Fruit fly (Drosophila melanogaster) whole organism, prepupa: Measurements from ENCODE around the gene SCAR.
A peak's percentile ranks its signal among the peaks of the same experiment; 100 is the strongest.

Experiments used
- CG10669 ChIP-seq: fragments of 200-800 bp; sonication (Bioruptor generic); optimal IDR thresholded peaks from 3 replicates; lab custom pipeline; 2018; ENCODE audit warnings: missing biosample characterization, mild to moderate bottlenecking, missing genetic modification characterization, moderate library complexity
- CG1621 ChIP-seq: fragments of 200-800 bp; sonication (Bioruptor generic); optimal IDR thresholded peaks from 3 replicates; lab custom pipeline; 2018; ENCODE audit warnings: missing biosample characterization, mild to moderate bottlenecking, missing genetic modification characterization
- CG3032 ChIP-seq: fragments of 200-800 bp; optimal IDR thresholded peaks from 2 replicates; lab custom pipeline; 2019; ENCODE audit warnings: missing biosample characterization, mild to moderate bottlenecking, missing genetic modification characterization, moderate library complexity
- CG9139 ChIP-seq: fragments of 200-800 bp; sonication (Bioruptor generic); optimal IDR thresholded peaks from 3 replicates; lab custom pipeline; 2017; ENCODE audit warnings: missing biosample characterization, mild to moderate bottlenecking, missing genetic modification characterization
- Eip78C ChIP-seq: fragments of 200-800 bp; sonication (Bioruptor generic); peaks from one replicate; lab custom pipeline; 2016; ENCODE audit warnings: missing biosample characterization, missing genetic modification characterization
- Ets96B ChIP-seq: fragments of 200-800 bp; optimal IDR thresholded peaks from 2 replicates; lab custom pipeline; 2019; ENCODE audit warnings: missing biosample characterization, mild to moderate bottlenecking, missing genetic modification characterization, moderate library complexity
- OdsH ChIP-seq: fragments of 200-800 bp; sonication (Bioruptor generic); optimal IDR thresholded peaks from 3 replicates; lab custom pipeline; 2016; ENCODE audit warnings: missing biosample characterization, missing genetic modification characterization

DNA sequence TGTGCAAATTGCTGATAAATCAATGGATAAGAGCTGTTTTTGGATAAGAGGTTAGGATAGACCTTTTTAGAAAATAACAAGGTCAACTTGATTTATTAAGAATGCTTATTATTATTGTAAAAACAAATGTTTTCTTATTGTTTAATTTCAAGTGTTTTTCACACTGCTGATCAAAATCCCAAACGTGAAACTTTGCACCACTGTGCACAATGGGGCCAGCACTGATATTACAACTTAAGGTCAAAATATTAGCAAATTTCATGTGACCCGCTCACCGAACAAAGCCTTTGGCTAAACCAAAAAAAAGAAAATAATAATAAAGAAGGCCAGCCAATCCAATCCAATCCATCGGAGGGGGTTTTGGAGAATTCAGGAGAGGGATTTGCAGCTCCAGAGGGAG is 46.2 kb downstream of the SCAR start:
- no peak for TF ChIP-seq CG10669 (GFP tag; lab: Kevin White, UChicago)
- peak; percentile 87 for TF ChIP-seq Eip78C
- TF ChIP-seq CG1621 (tag; lab: Kevin White, UChicago): no peak
- no peak for TF ChIP-seq Ets96B (tag; lab: Kevin White, UChicago)
- no peak for TF ChIP-seq CG3032
- TF ChIP-seq CG9139 (GFP tag; lab: Kevin White, UChicago): no peak
- peak; percentile 40 for TF ChIP-seq OdsH (GFP tag; lab: Kevin White, UChicago)
